Worm (Caenorhabditis elegans) whole organism, late embryonic: Measurements from ENCODE around the gene vha-6.

ENCODE experiments used
- F13H6.1 ChIP-seq: sonication (generic microtip); optimal IDR thresholded peaks from 2 replicates; lab custom pipeline; 2016; ENCODE audit warnings: missing genetic modification characterization, missing compliant biosample characterization
- ceh-9 ChIP-seq: sonication (generic microtip); optimal IDR thresholded peaks from 2 replicates; lab custom pipeline; 2016; ENCODE audit warnings: mild to moderate bottlenecking, missing genetic modification characterization, inconsistent platforms, missing compliant biosample characterization
- dve-1 ChIP-seq: sonication (generic microtip); optimal IDR thresholded peaks from 2 replicates; lab custom pipeline; 2017; ENCODE audit warnings: antibody characterized with exemption, mild to moderate bottlenecking, missing genetic modification characterization, missing compliant biosample characterization
- fkh-10 ChIP-seq: fragments of 150-350 bp; optimal IDR thresholded peaks from 2 replicates; lab custom pipeline; 2014; ENCODE audit warnings: missing biosample characterization, missing genetic modification reagents, missing genetic modification characterization
- gmeb-2 ChIP-seq: sonication (generic microtip); optimal IDR thresholded peaks from 2 replicates; lab custom pipeline; 2016; ENCODE audit warnings: missing genetic modification characterization, inconsistent platforms, missing compliant biosample characterization
- hlh-30 ChIP-seq: sonication (generic microtip); optimal IDR thresholded peaks from 2 replicates; lab custom pipeline; 2017; ENCODE audit warnings: antibody characterized with exemption, missing genetic modification characterization, missing compliant biosample characterization; ENCODE audit not compliant: insufficient read depth
- nhr-11 ChIP-seq: fragments of 150-350 bp; optimal IDR thresholded peaks from 2 replicates; lab custom pipeline; 2014; ENCODE audit warnings: missing biosample characterization, missing genetic modification characterization
- unc-42 ChIP-seq: sonication (generic microtip); optimal IDR thresholded peaks from 2 replicates; lab custom pipeline; 2016; ENCODE audit warnings: missing genotype, missing genetic modification characterization, missing compliant biosample characterization
- unc-86 ChIP-seq: sonication (generic microtip); optimal IDR thresholded peaks from 2 replicates; lab custom pipeline; 2016; ENCODE audit warnings: missing genetic modification characterization, missing compliant biosample characterization
- ztf-16 ChIP-seq: sonication (generic microtip); optimal IDR thresholded peaks from 2 replicates; lab custom pipeline; 2017; ENCODE audit warnings: missing genetic modification characterization, missing compliant biosample characterization

- TF ChIP-seq hlh-30 (tag; lab: Kevin White, UChicago) (no peak), unc-86 (tag; lab: Kevin White, UChicago) (no peak), fkh-10 (no peak), gmeb-2 (no peak), F13H6.1 (tag; lab: Kevin White, UChicago) (no peak), ceh-9 (tag; lab: Kevin White, UChicago) (no peak), unc-42 (tag; lab: Kevin White, UChicago) (no peak), ztf-16 (tag; lab: Kevin White, UChicago) (no peak), nhr-11 (tag; lab: Kevin White, UChicago) (no peak), dve-1 (tag; lab: Kevin White, UChicago) (no peak)
Measured at ce11 chrII:11486698-11487234, 48.5 kb upstream of the vha-6 start, which contains the start of gene ttr-18.
